Worm (Caenorhabditis elegans) whole organism, L1 larva: Measurements from ENCODE around the gene srw-115.

Experiments
- aly-2 ChIP-seq: fragments of 150-350 bp; optimal IDR thresholded peaks from 2 replicates; lab custom pipeline; 2014; ENCODE audit warnings: missing biosample characterization, missing genetic modification characterization
- elt-3 ChIP-seq, 6 experiments: fragments of 150-350 bp in 1 of 6; sonication (generic microtip); optimal IDR thresholded peaks; 2 replicates each; lab custom pipeline; 2017 to 2018; ENCODE audit warnings: missing biosample characterization in 6 of 6, missing genetic modification characterization in 6 of 6, inconsistent platforms in 1 of 6
- mep-1 ChIP-seq: fragments of 150-350 bp; optimal IDR thresholded peaks from 2 replicates; lab custom pipeline; 2014; ENCODE audit warnings: missing biosample characterization, missing genetic modification characterization
- snpc-4 ChIP-seq: fragments of 150-350 bp; optimal IDR thresholded peaks from 2 replicates; lab custom pipeline; 2014; ENCODE audit warnings: missing biosample characterization, missing genetic modification characterization
- sox-4 ChIP-seq: sonication (generic microtip); optimal IDR thresholded peaks from 2 replicates; lab custom pipeline; 2016; ENCODE audit warnings: missing genetic modification characterization, missing compliant biosample characterization
- unc-62 ChIP-seq: fragments of 150-350 bp; optimal IDR thresholded peaks from 2 replicates; lab custom pipeline; 2014; ENCODE audit warnings: missing biosample characterization, missing genetic modification reagents, missing genetic modification characterization

DNA sequence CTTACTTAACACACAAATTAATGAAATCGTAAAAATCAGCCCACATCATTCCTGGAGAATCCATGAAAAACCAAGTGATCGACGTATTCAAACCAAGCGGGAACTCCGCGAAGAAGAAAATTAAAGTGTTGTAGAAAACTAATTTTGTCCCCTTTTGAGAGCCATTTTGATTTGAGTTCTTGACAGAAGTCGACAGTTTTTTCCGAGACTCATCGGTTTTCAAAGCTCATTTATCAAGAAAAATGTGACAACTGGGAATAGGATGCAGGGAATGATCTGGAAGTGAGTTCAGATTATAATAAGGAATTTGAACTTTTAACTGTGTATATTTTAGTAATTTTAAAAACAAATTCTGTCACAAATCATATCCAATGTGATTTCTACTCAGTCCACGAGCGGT, 17.7 kb upstream of the srw-115 start, which contains the start of gene srw-135:
- TF ChIP-seq mep-1, result no peak
- no peak for TF ChIP-seq snpc-4 (tag; lab: Kevin White, UChicago)
- no peak for TF ChIP-seq sox-4 (tag; lab: Kevin White, UChicago)
- TF ChIP-seq aly-2 (tag; lab: Kevin White, UChicago), result no peak
- TF ChIP-seq elt-3 (tag; optimal IDR thresholded peaks at IDR 0.05; lab: Kevin White, UChicago), result no peak
- no peak for TF ChIP-seq unc-62
